Worm (Caenorhabditis elegans): ENCODE results near the gene hlh-6.
A peak's percentile ranks its signal among the peaks of the same experiment; 100 is the strongest.

hlh-6 gene

ce11 chrII:9589667-9590066, 25.0 kb downstream of the hlh-6 start, which contains the start of gene eral-1:
TSS of gene eral-1 (minus strand) at chrII:9589767.
- TF ChIP-seq aly-1 (tag; optimal IDR thresholded peaks at IDR 0.05), result no peak
- no peak for TF ChIP-seq F13C5.2 (tag; optimal IDR thresholded peaks at IDR 0.05)
- no peak for TF ChIP-seq hmg-4 (GFP tag; optimal IDR thresholded peaks at IDR 0.05)

- TF ChIP-seq ceh-36 (tag; optimal IDR thresholded peaks at IDR 0.05) (no peak), ceh-13 (GFP tag; optimal IDR thresholded peaks at IDR 0.05) (no peak), aly-1 (tag; optimal IDR thresholded peaks at IDR 0.05) (no peak), tbx-37 (GFP tag; conservative IDR thresholded peaks at IDR 0.05) (no peak), scrt-1 (GFP tag; IDR thresholded peaks at IDR 0.05) (no peak), tra-4 (tag; optimal IDR thresholded peaks at IDR 0.05) (no peak), hmg-4 (GFP tag; optimal IDR thresholded peaks at IDR 0.05) (no peak)
Measured at ce11 chrII:9586734-9587209, 27.9 kb downstream of the hlh-6 start, which contains the start of gene ugt-58. TSS of gene ugt-58 (minus strand) at chrII:9586784.

ce11 chrII:9583461-9583860, 31.2 kb downstream of the hlh-6 start, which contains the start of gene wee-1.1:
TSS of gene wee-1.1 (minus strand) at chrII:9583561.
- TF ChIP-seq ceh-13 (GFP tag; optimal IDR thresholded peaks at IDR 0.05) (no peak), F13C5.2 (tag; optimal IDR thresholded peaks at IDR 0.05) (no peak), ets-7 (tag; optimal IDR thresholded peaks at IDR 0.05) (no peak), aly-1 (tag; optimal IDR thresholded peaks at IDR 0.05) (no peak), pes-1 (GFP tag; IDR thresholded peaks at IDR 0.05) (no peak), hmg-4 (GFP tag; optimal IDR thresholded peaks at IDR 0.05) (no peak), ama-1 (optimal IDR thresholded peaks at IDR 0.05) (no peak), sea-1 (GFP tag; conservative IDR thresholded peaks at IDR 0.05) (no peak), ceh-36 (tag; optimal IDR thresholded peaks at IDR 0.05) (no peak), tbx-37 (GFP tag; conservative IDR thresholded peaks at IDR 0.05) (no peak), scrt-1 (GFP tag; IDR thresholded peaks at IDR 0.05) (no peak), hnd-1 (tag; optimal IDR thresholded peaks at IDR 0.05) (no peak), tra-4 (tag; optimal IDR thresholded peaks at IDR 0.05) (no peak), B0310.2 (tag; optimal IDR thresholded peaks at IDR 0.05) (no peak), hmbx-1 (tag; optimal IDR thresholded peaks at IDR 0.05) (no peak)

ce11 chrII:9577630-9578029, 37.0 kb downstream of the hlh-6 start:
- no peak for TF ChIP-seq scrt-1 (GFP tag; IDR thresholded peaks at IDR 0.05)

- TF ChIP-seq hnd-1 (tag; optimal IDR thresholded peaks at IDR 0.05) (no peak), aly-1 (tag; optimal IDR thresholded peaks at IDR 0.05) (no peak), tbx-37 (GFP tag; conservative IDR thresholded peaks at IDR 0.05) (no peak), ama-1 (optimal IDR thresholded peaks at IDR 0.05) (no peak), pes-1 (GFP tag; IDR thresholded peaks at IDR 0.05) (no peak), sea-1 (GFP tag; conservative IDR thresholded peaks at IDR 0.05) (no peak), tra-4 (tag; optimal IDR thresholded peaks at IDR 0.05) (no peak), ets-7 (tag; optimal IDR thresholded peaks at IDR 0.05) (no peak), tbx-11 (GFP tag; IDR thresholded peaks at IDR 0.05) (no peak), ceh-13 (GFP tag; optimal IDR thresholded peaks at IDR 0.05) (no peak), hmg-4 (GFP tag; optimal IDR thresholded peaks at IDR 0.05) (no peak), hmbx-1 (tag; optimal IDR thresholded peaks at IDR 0.05) (no peak)
Measured at ce11 chrII:9576707-9577106, 37.9 kb downstream of the hlh-6 start.

ce11 chrII:9575670-9576069, 39.0 kb downstream of the hlh-6 start, which contains the start of gene exc-7:
TSS of gene exc-7 (plus strand) at chrII:9575970.
- TF ChIP-seq F13C5.2 (tag; optimal IDR thresholded peaks at IDR 0.05) (no peak), tra-4 (tag; optimal IDR thresholded peaks at IDR 0.05) (no peak), flt-1 (GFP tag; IDR thresholded peaks at IDR 0.05) (no peak), sea-1 (GFP tag; conservative IDR thresholded peaks at IDR 0.05) (no peak), ceh-36 (tag; optimal IDR thresholded peaks at IDR 0.05) (no peak), tbx-11 (GFP tag; IDR thresholded peaks at IDR 0.05) (no peak), ets-7 (tag; optimal IDR thresholded peaks at IDR 0.05) (no peak), hnd-1 (tag; optimal IDR thresholded peaks at IDR 0.05) (no peak), aly-1 (tag; optimal IDR thresholded peaks at IDR 0.05) (no peak), B0310.2 (tag; optimal IDR thresholded peaks at IDR 0.05) (no peak), pes-1 (GFP tag; IDR thresholded peaks at IDR 0.05) (no peak), hmg-4 (GFP tag; optimal IDR thresholded peaks at IDR 0.05) (no peak), tbx-37 (GFP tag; conservative IDR thresholded peaks at IDR 0.05) (no peak), scrt-1 (GFP tag; IDR thresholded peaks at IDR 0.05) (no peak), ceh-13 (GFP tag; optimal IDR thresholded peaks at IDR 0.05) (no peak), ama-1 (optimal IDR thresholded peaks at IDR 0.05) (no peak), hmbx-1 (tag; optimal IDR thresholded peaks at IDR 0.05) (no peak)

ce11 chrII:9574406-9574805, 40.2 kb downstream of the hlh-6 start:
- TF ChIP-seq hmbx-1 (tag; optimal IDR thresholded peaks at IDR 0.05) (no peak), sea-1 (GFP tag; conservative IDR thresholded peaks at IDR 0.05) (no peak), F13C5.2 (tag; optimal IDR thresholded peaks at IDR 0.05) (peak; percentile 20), tra-4 (tag; optimal IDR thresholded peaks at IDR 0.05) (no peak), aly-1 (tag; optimal IDR thresholded peaks at IDR 0.05) (no peak), hnd-1 (tag; optimal IDR thresholded peaks at IDR 0.05) (no peak), ama-1 (optimal IDR thresholded peaks at IDR 0.05) (no peak), hmg-4 (GFP tag; optimal IDR thresholded peaks at IDR 0.05) (peak; percentile 39), scrt-1 (GFP tag; IDR thresholded peaks at IDR 0.05) (no peak), tbx-11 (GFP tag; IDR thresholded peaks at IDR 0.05) (no peak)

ce11 chrII:9573412-9573811, 41.2 kb downstream of the hlh-6 start:
- no peak for TF ChIP-seq scrt-1 (GFP tag; IDR thresholded peaks at IDR 0.05)
- no peak for TF ChIP-seq pes-1 (GFP tag; IDR thresholded peaks at IDR 0.05)
- no peak for TF ChIP-seq ceh-13 (GFP tag; optimal IDR thresholded peaks at IDR 0.05)
- TF ChIP-seq ets-7 (tag; optimal IDR thresholded peaks at IDR 0.05), result no peak
- no peak for TF ChIP-seq flt-1 (GFP tag; IDR thresholded peaks at IDR 0.05)
- no peak for TF ChIP-seq tbx-11 (GFP tag; IDR thresholded peaks at IDR 0.05)
- TF ChIP-seq tra-4 (tag; optimal IDR thresholded peaks at IDR 0.05), result no peak
- no peak for TF ChIP-seq aly-1 (tag; optimal IDR thresholded peaks at IDR 0.05)
- no peak for TF ChIP-seq ama-1 (optimal IDR thresholded peaks at IDR 0.05)
- TF ChIP-seq hmbx-1 (tag; optimal IDR thresholded peaks at IDR 0.05), result no peak
